Worm (Caenorhabditis elegans) whole organism, early embryonic: ENCODE data around the gene clh-3.

Experiments
- ama-1 ChIP-seq: fragments of 150-350 bp; optimal IDR thresholded peaks from 2 replicates; lab custom pipeline; 2014
- hnd-1 ChIP-seq: sonication (generic microtip); optimal IDR thresholded peaks from 2 replicates; lab custom pipeline; 2016; ENCODE audit warnings: missing genetic modification characterization, missing compliant biosample characterization

ce11 chrII:7232517-7232916 lies 6.8 kb upstream of the clh-3 start, which contains the start of gene ctsa-3.1:
- no peak for TF ChIP-seq ama-1 (lab: Kevin White, UChicago)
- TF ChIP-seq hnd-1 (tag; lab: Kevin White, UChicago) = no peak
